Worm (Caenorhabditis elegans) whole organism, L3 larva: Measurements from ENCODE around the gene F43E2.1.

Experiments used
- R02D3.7 ChIP-seq: fragments of 150-350 bp; optimal IDR thresholded peaks from 2 replicates; lab custom pipeline; 2014; ENCODE audit warnings: missing biosample characterization, missing genetic modification characterization
- ZK546.5 ChIP-seq: sonication (generic microtip); optimal IDR thresholded peaks from 2 replicates; lab custom pipeline; 2017; ENCODE audit warnings: missing biosample characterization, missing genetic modification characterization
- aly-2 ChIP-seq: fragments of 150-350 bp; optimal IDR thresholded peaks from 2 replicates; lab custom pipeline; 2014; ENCODE audit warnings: missing biosample characterization, missing genetic modification characterization
- ama-1 ChIP-seq: fragments of 150-350 bp; optimal IDR thresholded peaks from 2 replicates; lab custom pipeline; 2018
- ceh-16 ChIP-seq: sonication (generic microtip); optimal IDR thresholded peaks from 2 replicates; lab custom pipeline; 2017; ENCODE audit warnings: missing biosample characterization, missing genetic modification characterization
- ceh-28 ChIP-seq: fragments of 150-350 bp; optimal IDR thresholded peaks from 2 replicates; lab custom pipeline; 2014; ENCODE audit warnings: missing biosample characterization, missing genetic modification reagents, missing genetic modification characterization
- ceh-82 ChIP-seq: fragments of 150-350 bp; optimal IDR thresholded peaks from 2 replicates; lab custom pipeline; 2014; ENCODE audit warnings: missing biosample characterization, missing genetic modification characterization
- daf-12 ChIP-seq: fragments of 150-350 bp; optimal IDR thresholded peaks from 2 replicates; lab custom pipeline; 2014; ENCODE audit warnings: missing biosample characterization, missing genetic modification reagents, missing genetic modification characterization
- egl-27 ChIP-seq: sonication (generic microtip); optimal IDR thresholded peaks from 4 replicates; lab custom pipeline; 2017; ENCODE audit warnings: missing biosample characterization, missing genetic modification reagents, missing genetic modification characterization
- egl-5 ChIP-seq: fragments of 150-350 bp; optimal IDR thresholded peaks from 2 replicates; lab custom pipeline; 2017; ENCODE audit warnings: missing biosample characterization, missing genetic modification reagents, missing genetic modification characterization, inconsistent platforms
- elt-2 ChIP-seq: sonication (generic microtip); optimal IDR thresholded peaks from 2 replicates; lab custom pipeline; 2016; ENCODE audit warnings: missing genetic modification reagents, mild to moderate bottlenecking, missing genetic modification characterization, missing compliant biosample characterization
- elt-3 ChIP-seq, 3 experiments: fragments of 150-350 bp in 1 of 3; sonication (generic microtip) in 2 of 3; optimal IDR thresholded peaks; 2 replicates in 2 of 3; 4 replicates in 1 of 3; lab custom pipeline; 2014 to 2017; ENCODE audit warnings: missing biosample characterization in 3 of 3, missing genetic modification characterization in 3 of 3
- eor-1 ChIP-seq, 2 experiments: fragments of 150-350 bp; optimal IDR thresholded peaks; 2 replicates each; lab custom pipeline; 2014 to 2018; ENCODE audit warnings: missing biosample characterization in 2 of 2, missing genetic modification characterization in 2 of 2
- fkh-10 ChIP-seq: sonication (generic microtip); optimal IDR thresholded peaks from 2 replicates; lab custom pipeline; 2017; ENCODE audit warnings: missing biosample characterization, missing genetic modification reagents, missing genetic modification characterization
- fkh-2 ChIP-seq: fragments of 150-350 bp; optimal IDR thresholded peaks from 2 replicates; lab custom pipeline; 2014; ENCODE audit warnings: missing biosample characterization, missing genetic modification reagents, missing genetic modification characterization
- fos-1 ChIP-seq: fragments of 150-350 bp; optimal IDR thresholded peaks from 2 replicates; lab custom pipeline; 2014; ENCODE audit warnings: missing biosample characterization, missing genetic modification characterization
- hmg-11 ChIP-seq: sonication (generic microtip); optimal IDR thresholded peaks from 2 replicates; lab custom pipeline; 2016; ENCODE audit warnings: missing genetic modification characterization, missing compliant biosample characterization
- jun-1 ChIP-seq: fragments of 150-350 bp; optimal IDR thresholded peaks from 2 replicates; lab custom pipeline; 2014; ENCODE audit warnings: missing biosample characterization, missing genetic modification reagents, missing genetic modification characterization
- lin-15B ChIP-seq: fragments of 150-350 bp; optimal IDR thresholded peaks from 2 replicates; lab custom pipeline; 2014; ENCODE audit warnings: missing biosample characterization, missing genetic modification characterization
- lin-39 ChIP-seq: fragments of 150-350 bp; optimal IDR thresholded peaks from 2 replicates; lab custom pipeline; 2018; ENCODE audit warnings: missing biosample characterization, missing genetic modification reagents, missing genetic modification characterization
- lsy-12 ChIP-seq: sonication (generic microtip); optimal IDR thresholded peaks from 2 replicates; lab custom pipeline; 2016; ENCODE audit warnings: mild to moderate bottlenecking, missing genetic modification characterization, missing compliant biosample characterization
- mdl-1 ChIP-seq: fragments of 150-350 bp; optimal IDR thresholded peaks from 2 replicates; lab custom pipeline; 2014; ENCODE audit warnings: missing biosample characterization, missing genetic modification characterization
- mml-1 ChIP-seq: fragments of 150-350 bp; sonication (generic microtip); optimal IDR thresholded peaks from 3 replicates; lab custom pipeline; 2014; ENCODE audit warnings: missing biosample characterization, missing genetic modification characterization
- nfya-1 ChIP-seq: sonication (generic microtip); optimal IDR thresholded peaks from 2 replicates; lab custom pipeline; 2017; ENCODE audit warnings: missing genetic modification characterization, mild to moderate bottlenecking, missing compliant biosample characterization, antibody characterized with exemption, moderate library complexity; ENCODE audit not compliant: insufficient read depth
- nhr-11 ChIP-seq: fragments of 150-350 bp; optimal IDR thresholded peaks from 2 replicates; lab custom pipeline; 2014; ENCODE audit warnings: missing biosample characterization, missing genetic modification characterization
- nhr-12 ChIP-seq: fragments of 150-350 bp; optimal IDR thresholded peaks from 2 replicates; lab custom pipeline; 2014; ENCODE audit warnings: missing biosample characterization, missing genetic modification characterization
- nhr-23 ChIP-seq: fragments of 150-350 bp; optimal IDR thresholded peaks from 2 replicates; lab custom pipeline; 2014; ENCODE audit warnings: missing biosample characterization, missing genetic modification reagents, missing genetic modification characterization
- nhr-25 ChIP-seq: sonication (generic microtip); optimal IDR thresholded peaks from 2 replicates; lab custom pipeline; 2017; ENCODE audit warnings: missing biosample characterization, missing genetic modification characterization
- nhr-28 ChIP-seq: fragments of 150-350 bp; optimal IDR thresholded peaks from 2 replicates; lab custom pipeline; 2014; ENCODE audit warnings: missing biosample characterization, missing genetic modification characterization
- nhr-43 ChIP-seq: sonication (generic microtip); optimal IDR thresholded peaks from 2 replicates; lab custom pipeline; 2016; ENCODE audit warnings: mild to moderate bottlenecking, missing genetic modification characterization, missing compliant biosample characterization; ENCODE audit not compliant: poor library complexity, severe bottlenecking
- nhr-67 ChIP-seq: fragments of 150-350 bp; optimal IDR thresholded peaks from 2 replicates; lab custom pipeline; 2014; ENCODE audit warnings: missing biosample characterization, missing genetic modification characterization
- nhr-76 ChIP-seq: fragments of 150-350 bp; sonication (generic microtip); optimal IDR thresholded peaks from 5 replicates; lab custom pipeline; 2014; ENCODE audit warnings: missing biosample characterization, missing genetic modification characterization
- nhr-77 ChIP-seq: fragments of 150-350 bp; optimal IDR thresholded peaks from 2 replicates; lab custom pipeline; 2014; ENCODE audit warnings: missing biosample characterization, missing genetic modification characterization
- pha-4 ChIP-seq: fragments of 150-350 bp; optimal IDR thresholded peaks from 2 replicates; lab custom pipeline; 2014; ENCODE audit warnings: missing biosample characterization, missing genetic modification reagents, missing genetic modification characterization
- pqm-1 ChIP-seq: fragments of 150-350 bp; optimal IDR thresholded peaks from 2 replicates; lab custom pipeline; 2017; ENCODE audit warnings: missing biosample characterization, missing genetic modification characterization, inconsistent platforms
- sea-2 ChIP-seq: fragments of 150-350 bp; sonication (generic microtip); optimal IDR thresholded peaks from 4 replicates; lab custom pipeline; 2014; ENCODE audit warnings: missing biosample characterization, missing genetic modification reagents, missing genetic modification characterization
- skn-1 ChIP-seq: fragments of 150-350 bp; optimal IDR thresholded peaks from 2 replicates; lab custom pipeline; 2014; ENCODE audit warnings: missing biosample characterization, missing genetic modification characterization
- snpc-4 ChIP-seq: fragments of 150-350 bp; optimal IDR thresholded peaks from 2 replicates; lab custom pipeline; 2014; ENCODE audit warnings: missing biosample characterization, missing genetic modification characterization
- tbx-2 ChIP-seq: sonication (generic microtip); optimal IDR thresholded peaks from 2 replicates; lab custom pipeline; 2016; ENCODE audit warnings: mild to moderate bottlenecking, missing genetic modification characterization, missing compliant biosample characterization
- unc-39 ChIP-seq: sonication (generic microtip); optimal IDR thresholded peaks from 4 replicates; lab custom pipeline; 2017; ENCODE audit warnings: missing biosample characterization, missing genetic modification characterization
- unc-62 ChIP-seq: fragments of 150-350 bp; sonication (generic microtip); optimal IDR thresholded peaks from 4 replicates; lab custom pipeline; 2014; ENCODE audit warnings: missing biosample characterization, missing genetic modification reagents, missing genetic modification characterization
- zag-1 ChIP-seq: fragments of 150-350 bp; optimal IDR thresholded peaks from 2 replicates; lab custom pipeline; 2014; ENCODE audit warnings: missing biosample characterization, missing genetic modification characterization
- ztf-11 ChIP-seq: fragments of 150-350 bp; optimal IDR thresholded peaks from 2 replicates; lab custom pipeline; 2014; ENCODE audit warnings: missing biosample characterization, missing genetic modification characterization
- ztf-4 ChIP-seq: fragments of 150-350 bp; optimal IDR thresholded peaks from 2 replicates; lab custom pipeline; 2014; ENCODE audit warnings: missing biosample characterization, missing genetic modification characterization

Gene F43E2.1

DNA sequence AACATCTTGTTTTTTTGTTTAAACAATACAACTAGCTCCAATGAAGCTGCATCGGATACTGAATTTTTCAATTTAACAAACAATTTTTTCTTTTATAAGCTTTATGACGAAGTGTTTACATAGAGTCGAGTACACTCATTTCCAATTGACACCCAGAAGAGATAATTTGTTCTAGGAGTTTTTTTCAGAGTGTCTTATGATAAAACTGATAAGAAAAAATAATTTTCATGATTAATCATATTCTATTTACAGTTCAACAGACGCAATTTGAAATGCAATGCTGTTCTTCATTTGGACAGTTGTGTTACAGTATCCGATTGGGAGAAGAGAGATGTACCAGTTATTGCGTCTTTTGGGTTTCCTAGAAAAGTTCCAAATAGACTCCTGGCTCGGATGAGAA is 6.9 kb downstream of the F43E2.1 start:
- TF ChIP-seq fkh-2 (tag; lab: Kevin White, UChicago) (no peak), elt-2 (tag; lab: Kevin White, UChicago) (peak; percentile 66), pha-4 (tag; lab: Kevin White, UChicago) (peak; percentile 55)

DNA sequence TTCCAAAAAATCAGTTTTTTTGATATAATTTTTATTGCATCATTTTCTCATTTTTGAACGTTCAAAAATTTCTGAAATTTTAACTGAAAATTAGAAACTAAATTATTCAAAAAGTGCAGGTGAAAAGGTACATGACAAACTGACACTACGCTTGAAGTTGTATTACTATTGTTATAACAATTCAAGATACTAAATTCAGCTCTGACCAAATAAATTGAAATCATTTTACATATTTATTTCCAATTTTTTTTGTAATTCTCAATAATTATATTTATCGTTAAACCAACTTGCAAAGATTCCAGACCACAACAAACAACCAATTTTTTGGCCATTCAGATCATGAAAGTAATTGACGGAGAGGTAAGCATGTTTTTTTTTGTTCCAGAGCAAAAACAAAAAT is 10.4 kb downstream of the F43E2.1 start, which contains the start of gene sre-3:
Gene sre-3, plus strand, starts transcription at position 301 of the 400 bp plus-strand sequence.
- TF ChIP-seq nhr-76 (tag; lab: Kevin White, UChicago): no peak
- no peak for TF ChIP-seq unc-39 (tag; lab: Kevin White, UChicago)
- TF ChIP-seq elt-2 (tag; lab: Kevin White, UChicago): no peak
- TF ChIP-seq eor-1 (tag; optimal IDR thresholded peaks at IDR 0.05; lab: Kevin White, UChicago): no peak
- no peak for TF ChIP-seq nhr-43 (tag; lab: Kevin White, UChicago)
- TF ChIP-seq lin-15B (tag; lab: Kevin White, UChicago): no peak
- no peak for TF ChIP-seq snpc-4 (tag; lab: Kevin White, UChicago)
- TF ChIP-seq skn-1 (tag; lab: Kevin White, UChicago): no peak
- no peak for TF ChIP-seq daf-12 (tag; lab: Kevin White, UChicago)
- TF ChIP-seq ceh-16 (tag; lab: Kevin White, UChicago): no peak
- TF ChIP-seq lin-39: no peak

DNA sequence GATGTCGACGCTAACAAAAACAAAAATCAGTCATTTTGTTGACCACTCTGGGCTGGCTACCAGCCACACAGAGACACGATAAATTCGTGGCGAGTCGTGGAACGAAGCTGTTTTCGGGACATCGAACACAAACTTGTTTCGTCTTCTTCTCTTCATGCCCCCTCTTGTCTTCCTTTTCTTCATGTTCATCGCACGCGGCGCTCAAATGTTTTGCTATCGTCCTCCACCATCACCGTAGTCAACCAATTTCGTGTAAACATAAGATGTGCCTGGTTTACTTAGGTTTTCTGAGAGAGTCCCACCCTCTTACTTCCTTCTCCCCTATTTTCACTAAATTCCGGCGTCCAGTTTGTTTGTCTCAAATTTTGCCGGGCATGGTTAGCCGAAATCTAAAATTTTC is 15.3 kb downstream of the F43E2.1 start:
- TF ChIP-seq sea-2 (GFP tag; lab: Kevin White, UChicago) (no peak), nhr-25 (tag; lab: Kevin White, UChicago) (peak; percentile 23), nhr-43 (tag; lab: Kevin White, UChicago) (peak; percentile 30), nhr-23 (tag; lab: Kevin White, UChicago) (peak; percentile 15), ceh-82 (tag; lab: Kevin White, UChicago) (no peak)

DNA sequence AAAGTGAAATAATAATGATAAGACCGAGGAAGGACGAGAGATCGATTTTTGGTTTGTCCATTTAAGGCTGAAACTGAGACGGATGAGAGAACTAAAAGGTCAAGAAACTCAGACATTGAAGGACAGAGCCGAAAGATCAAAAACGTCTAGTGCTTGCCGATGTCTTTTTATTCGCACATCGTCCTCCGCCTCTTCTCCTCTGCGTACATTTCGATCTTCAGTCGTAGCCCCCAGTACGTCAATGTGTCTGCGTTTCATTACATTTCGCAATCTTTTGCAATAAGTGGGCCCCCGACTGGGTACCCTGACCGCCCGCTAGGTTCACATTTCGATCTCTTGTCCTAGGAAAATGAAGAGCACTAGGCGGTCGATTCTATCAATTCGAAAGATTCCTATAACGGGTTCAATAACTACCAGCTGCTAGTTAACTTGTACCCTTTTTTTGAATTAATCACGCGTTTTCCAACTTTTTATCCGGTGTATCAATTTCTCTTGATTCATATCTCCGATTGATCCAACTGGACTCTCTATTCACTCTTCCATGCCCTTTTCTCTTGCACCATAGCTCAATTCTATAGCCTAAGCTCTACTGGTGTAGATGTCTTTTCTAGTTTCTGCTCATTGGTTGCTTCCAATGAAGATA is 17.1 kb downstream of the F43E2.1 start:
- TF ChIP-seq elt-2 (tag; lab: Kevin White, UChicago) (peak; percentile 68), aly-2 (tag; lab: Kevin White, UChicago) (no peak), snpc-4 (tag; lab: Kevin White, UChicago) (peak; percentile 8), zag-1 (tag; lab: Kevin White, UChicago) (no peak), jun-1 (tag; lab: Kevin White, UChicago) (peak; percentile 65), ceh-16 (tag; lab: Kevin White, UChicago) (no peak), nhr-11 (tag; lab: Kevin White, UChicago) (no peak), nfya-1 (tag; lab: Kevin White, UChicago) (peak; percentile 66), elt-3 (tag; optimal IDR thresholded peaks at IDR 0.05; lab: Kevin White, UChicago) (peak in 2 of 3 experiments; percentile 45), fkh-2 (tag; lab: Kevin White, UChicago) (no peak), mdl-1 (tag; lab: Kevin White, UChicago) (no peak), ztf-4 (tag; lab: Kevin White, UChicago) (no peak), egl-5 (peak; percentile 56), nhr-12 (no peak), lin-15B (tag; lab: Kevin White, UChicago) (peak; percentile 43), ZK546.5 (tag; lab: Kevin White, UChicago) (no peak), hmg-11 (peak; percentile 87), unc-39 (tag; lab: Kevin White, UChicago) (no peak), fkh-10 (no peak), unc-62 (GFP tag; lab: Kevin White, UChicago) (peak; percentile 4), pha-4 (tag; lab: Kevin White, UChicago) (peak; percentile 49), nhr-23 (tag; lab: Kevin White, UChicago) (peak; percentile 54), lin-39 (peak; percentile 63), lsy-12 (tag; lab: Kevin White, UChicago) (no peak), ceh-82 (tag; lab: Kevin White, UChicago) (no peak), nhr-28 (tag; lab: Kevin White, UChicago) (no peak), sea-2 (GFP tag; lab: Kevin White, UChicago) (no peak), nhr-67 (tag; lab: Kevin White, UChicago) (no peak), daf-12 (tag; lab: Kevin White, UChicago) (no peak), ztf-11 (no peak), fos-1 (tag; lab: Kevin White, UChicago) (peak; percentile 42), R02D3.7 (tag; lab: Kevin White, UChicago) (peak; percentile 48), nhr-25 (tag; lab: Kevin White, UChicago) (peak; percentile 85), nhr-77 (tag; lab: Kevin White, UChicago) (no peak), pqm-1 (peak; percentile 47), mml-1 (tag; lab: Kevin White, UChicago) (no peak), egl-27 (tag; lab: Kevin White, UChicago) (no peak), tbx-2 (no peak), ceh-28 (peak; percentile 49), nhr-43 (tag; lab: Kevin White, UChicago) (peak; percentile 6), ama-1 (lab: Kevin White, UChicago) (no peak)
